Fruit fly (Drosophila melanogaster) whole organism, pupa: Measurements from ENCODE around the gene goe.

ENCODE experiments used
- CG10348 ChIP-seq: fragments of 200-800 bp; sonication (Bioruptor generic); IDR thresholded peaks from 2 replicates; pipeline ENCODE4 v1.3.6; 2022; ENCODE audit warnings: missing biosample characterization, missing genetic modification characterization
- CG12605 ChIP-seq: fragments of 200-800 bp; sonication (Bioruptor generic); IDR thresholded peaks from 2 replicates; pipeline ENCODE4 v1.3.6; 2022; ENCODE audit warnings: missing biosample characterization, missing genetic modification characterization
- CG13204 ChIP-seq: fragments of 200-800 bp; sonication (Bioruptor generic); optimal IDR thresholded peaks from 2 replicates; lab custom pipeline; 2018; ENCODE audit warnings: missing biosample characterization, mild to moderate bottlenecking, missing genetic modification characterization, moderate library complexity
- CG14655 ChIP-seq: fragments of 200-800 bp; sonication (Bioruptor generic); optimal IDR thresholded peaks from 3 replicates; lab custom pipeline; 2017; ENCODE audit warnings: mild to moderate bottlenecking, missing biosample characterization, missing genetic modification reagents, missing genetic modification characterization
- CG15710 ChIP-seq: fragments of 200-800 bp; sonication (Bioruptor generic); optimal IDR thresholded peaks from 2 replicates; lab custom pipeline; 2018; ENCODE audit warnings: missing biosample characterization, mild to moderate bottlenecking, missing genetic modification characterization, moderate library complexity
- CG17806 ChIP-seq: fragments of 200-800 bp; sonication (Bioruptor generic); optimal IDR thresholded peaks from 2 replicates; lab custom pipeline; 2018; ENCODE audit warnings: missing biosample characterization, mild to moderate bottlenecking, missing genetic modification characterization, moderate library complexity
- CG32121 ChIP-seq: fragments of 200-800 bp; sonication (Bioruptor generic); IDR thresholded peaks from 2 replicates; pipeline ENCODE4 v1.3.6; 2022; ENCODE audit warnings: missing biosample characterization, missing genetic modification characterization
- CG34367 ChIP-seq: fragments of 200-800 bp; sonication (Bioruptor generic); optimal IDR thresholded peaks from 2 replicates; lab custom pipeline; 2018; ENCODE audit warnings: missing biosample characterization, mild to moderate bottlenecking, missing genetic modification characterization
- CG4496 ChIP-seq: fragments of 200-800 bp; sonication (Bioruptor generic); IDR thresholded peaks from 3 replicates; pipeline ENCODE4 v1.3.6; 2022; ENCODE audit warnings: missing biosample characterization, missing genetic modification characterization
- CG8159 ChIP-seq: fragments of 200-800 bp; sonication (Bioruptor generic); optimal IDR thresholded peaks from 3 replicates; lab custom pipeline; 2018; ENCODE audit warnings: missing biosample characterization, mild to moderate bottlenecking, missing genetic modification characterization, moderate library complexity
- CG8301 ChIP-seq: fragments of 200-800 bp; sonication (Bioruptor generic); optimal IDR thresholded peaks from 2 replicates; lab custom pipeline; 2018; ENCODE audit warnings: missing biosample characterization, mild to moderate bottlenecking, missing genetic modification characterization
- CG9948 ChIP-seq: fragments of 200-800 bp; sonication (Bioruptor generic); optimal IDR thresholded peaks from 2 replicates; lab custom pipeline; 2018; ENCODE audit warnings: missing biosample characterization, mild to moderate bottlenecking, missing genetic modification characterization, moderate library complexity
- D1 ChIP-seq: fragments of 200-800 bp; sonication (Bioruptor generic); optimal IDR thresholded peaks from 2 replicates; lab custom pipeline; 2018; ENCODE audit warnings: missing biosample characterization, mild to moderate bottlenecking, missing genetic modification characterization, moderate library complexity
- EcR ChIP-seq: fragments of 200-800 bp; sonication (Bioruptor generic); optimal IDR thresholded peaks from 3 replicates; lab custom pipeline; 2019; ENCODE audit warnings: missing biosample characterization, missing genetic modification characterization, mild to moderate bottlenecking, moderate library complexity, missing genetic modification reagents
- Ets98B ChIP-seq: fragments of 200-800 bp; sonication (Bioruptor generic); IDR thresholded peaks from 2 replicates; pipeline ENCODE4 v1.3.6; 2022; ENCODE audit warnings: missing biosample characterization, missing genetic modification characterization
- Pif1A ChIP-seq: fragments of 200-800 bp; sonication (Bioruptor generic); optimal IDR thresholded peaks from 3 replicates; lab custom pipeline; 2016; ENCODE audit warnings: missing biosample characterization, missing genetic modification characterization
- Pif1B ChIP-seq: fragments of 200-800 bp; sonication (Bioruptor generic); optimal IDR thresholded peaks from 3 replicates; lab custom pipeline; 2016; ENCODE audit warnings: missing biosample characterization, missing genetic modification characterization
- Snoo ChIP-seq: fragments of 200-800 bp; sonication (Bioruptor generic); optimal IDR thresholded peaks from 3 replicates; lab custom pipeline; 2017; ENCODE audit warnings: missing biosample characterization, mild to moderate bottlenecking, missing genetic modification characterization, inconsistent platforms
- fd96Ca ChIP-seq: fragments of 200-800 bp; sonication (Bioruptor generic); IDR thresholded peaks from 3 replicates; pipeline ENCODE4 v1.3.6; 2022; ENCODE audit warnings: missing biosample characterization, missing genetic modification characterization
- gl ChIP-seq: fragments of 200-800 bp; sonication (Bioruptor generic); optimal IDR thresholded peaks from 2 replicates; lab custom pipeline; 2018; ENCODE audit warnings: missing biosample characterization, mild to moderate bottlenecking, missing genetic modification characterization
- rn ChIP-seq: fragments of 200-800 bp; sonication (Bioruptor generic); IDR thresholded peaks from 2 replicates; pipeline ENCODE4 v1.3.6; 2022; ENCODE audit warnings: missing biosample characterization, missing genetic modification characterization

The goe gene

dm6 chrX:16774201-16775061 is 22.7 kb upstream of the goe start:
- TF ChIP-seq EcR (no peak), CG14655 (no peak), rn (no peak), fd96Ca (GFP tag; lab: Robert Waterston, UW) (no peak), Pif1A (GFP tag; lab: Kevin White, UChicago) (no peak), CG10348 (no peak), Pif1B (no peak), CG8159 (tag; lab: Kevin White, UChicago) (no peak), Ets98B (GFP tag; lab: Robert Waterston, UW) (no peak), Snoo (tag; lab: Kevin White, UChicago) (no peak), CG32121 (GFP tag; lab: Robert Waterston, UW) (no peak)

DNA sequence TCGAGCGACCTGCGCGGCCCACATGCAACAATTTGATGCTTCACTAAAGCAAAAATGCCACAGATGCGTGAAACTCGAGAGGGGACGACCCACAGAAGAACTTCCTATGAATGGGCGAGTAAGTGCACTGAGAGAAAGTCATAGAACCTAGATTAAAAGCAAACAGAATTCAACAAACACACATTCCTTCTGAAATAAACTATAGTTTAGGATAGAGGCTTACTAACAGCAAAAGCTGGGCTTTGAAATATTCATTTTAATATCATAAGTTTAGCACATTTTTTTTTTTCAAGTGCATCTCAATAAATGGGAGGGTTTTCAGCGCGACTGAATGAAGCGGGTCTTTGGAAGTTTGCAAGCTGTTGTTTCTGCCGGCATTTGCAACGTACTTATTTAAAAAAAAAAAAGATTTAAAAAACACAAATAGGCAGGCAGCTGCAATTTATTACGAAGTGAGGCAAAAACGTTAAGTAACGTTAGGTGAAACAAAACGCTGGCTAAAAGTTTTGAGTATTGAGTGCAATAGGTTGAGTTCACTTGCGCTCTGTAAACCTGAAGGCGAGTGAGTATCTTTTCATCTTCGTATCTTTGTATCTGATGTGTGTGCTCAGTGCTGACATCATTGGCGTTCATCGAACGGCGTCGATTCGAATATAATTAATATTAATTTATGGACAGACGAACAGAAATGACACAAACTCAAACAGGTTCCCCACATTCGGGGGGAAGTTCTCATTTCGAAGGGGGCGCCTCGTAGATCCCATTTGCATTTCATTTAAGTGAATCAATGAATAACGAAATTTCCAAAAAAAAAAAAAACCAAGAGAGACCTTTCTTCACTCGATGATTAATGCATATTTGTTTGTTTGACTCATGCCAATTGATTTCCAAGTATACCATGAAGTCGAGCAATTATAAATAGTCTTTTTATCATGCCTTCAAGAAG is 21.4 kb upstream of the goe start:
- TF ChIP-seq CG12605 (GFP tag; lab: Robert Waterston, UW) (peak; percentile 68; the same call in 1 of the 2 replicates), CG13204 (no peak), CG34367 (tag; lab: Kevin White, UChicago) (peak; percentile 22), Ets98B (GFP tag; lab: Robert Waterston, UW) (peak; percentile 77), CG10348 (no peak), Snoo (tag; lab: Kevin White, UChicago) (peak; percentile 32), fd96Ca (GFP tag; lab: Robert Waterston, UW) (peak; percentile 84), CG17806 (tag; lab: Kevin White, UChicago) (peak; percentile 70), D1 (tag; lab: Kevin White, UChicago) (no peak), rn (peak; percentile 36; the same call in 1 of the 2 replicates), CG32121 (GFP tag; lab: Robert Waterston, UW) (peak; percentile 57), CG15710 (tag; lab: Kevin White, UChicago) (peak; percentile 37), gl (tag; lab: Kevin White, UChicago) (no peak), CG8301 (tag; lab: Kevin White, UChicago) (peak; percentile 58), Pif1A (GFP tag; lab: Kevin White, UChicago) (peak; percentile 67), EcR (no peak), CG14655 (peak; percentile 66), CG8159 (tag; lab: Kevin White, UChicago) (peak; percentile 68), CG9948 (tag; lab: Kevin White, UChicago) (no peak), CG4496 (peak; percentile 89), Pif1B (peak; percentile 75)

DNA sequence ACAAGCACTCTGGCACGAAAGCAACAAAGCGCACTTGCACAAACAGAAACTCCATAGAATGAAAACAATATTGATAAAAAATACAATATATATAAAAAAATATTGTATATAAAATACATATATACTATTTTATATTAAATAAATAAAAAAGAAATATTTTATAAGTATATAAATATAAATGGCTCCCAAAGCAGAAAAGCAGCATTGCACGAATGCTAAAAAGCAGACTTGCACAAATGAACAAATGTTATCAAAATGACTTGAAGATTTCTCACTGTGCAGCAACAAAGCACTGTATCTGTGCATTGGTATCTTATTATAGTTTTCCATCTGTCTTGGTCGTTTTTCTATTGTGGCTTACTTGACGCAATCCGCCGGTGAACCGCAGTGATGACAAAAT is 17.1 kb upstream of the goe start:
- TF ChIP-seq CG14655 (peak; percentile 27), CG10348 (no peak), rn (no peak)

- TF ChIP-seq CG14655 = peak; percentile 16
- no peak for TF ChIP-seq CG15710 (tag; lab: Kevin White, UChicago)
- 0 out of 2 replicates have a peak, but pooled peaks have one; percentile 6 for TF ChIP-seq Ets98B (GFP tag; lab: Robert Waterston, UW)
Measured at dm6 chrX:16766868-16767431, 15.2 kb upstream of the goe start.

dm6 chrX:16765809-16766208 is 14.1 kb upstream of the goe start:
- no peak for TF ChIP-seq D1 (tag; lab: Kevin White, UChicago)
- no peak for TF ChIP-seq CG32121 (GFP tag; lab: Robert Waterston, UW)
- TF ChIP-seq CG34367 (tag; lab: Kevin White, UChicago) = peak; percentile 32
- peak; percentile 40 for TF ChIP-seq Pif1A (GFP tag; lab: Kevin White, UChicago)
- no peak for TF ChIP-seq CG10348
- peak; percentile 44 for TF ChIP-seq CG15710 (tag; lab: Kevin White, UChicago)
- peak; percentile 14 for TF ChIP-seq CG17806 (tag; lab: Kevin White, UChicago)
- TF ChIP-seq CG4496 = peak; percentile 38; the same call in 1 of the 3 replicates
- TF ChIP-seq CG13204 = no peak
- peak; percentile 38 for TF ChIP-seq Pif1B
- TF ChIP-seq EcR = no peak
- TF ChIP-seq fd96Ca (GFP tag; lab: Robert Waterston, UW) = peak; percentile 47; the same call in 1 of the 3 replicates
- peak; percentile 24; the same call in 1 of the 2 replicates for TF ChIP-seq Ets98B (GFP tag; lab: Robert Waterston, UW)
- no peak for TF ChIP-seq Snoo (tag; lab: Kevin White, UChicago)
- no peak for TF ChIP-seq gl (tag; lab: Kevin White, UChicago)
- TF ChIP-seq rn = no peak
- TF ChIP-seq CG8159 (tag; lab: Kevin White, UChicago) = peak; percentile 33
- TF ChIP-seq CG12605 (GFP tag; lab: Robert Waterston, UW) = no peak
- TF ChIP-seq CG9948 (tag; lab: Kevin White, UChicago) = peak; percentile 41
- TF ChIP-seq CG8301 (tag; lab: Kevin White, UChicago) = peak; percentile 13
- TF ChIP-seq CG14655 = peak; percentile 48
